Fruit fly (Drosophila melanogaster) whole organism, embryonic: ENCODE results near the gene Wnt6.

ENCODE experiments used
- Atf-2 ChIP-seq: fragments of 200-800 bp; sonication (Bioruptor generic); optimal IDR thresholded peaks from 2 replicates; lab custom pipeline; 2016; ENCODE audit warnings: missing biosample characterization, missing genetic modification characterization
- CG10321 ChIP-seq: fragments of 200-800 bp; sonication (Bioruptor generic); IDR thresholded peaks from 2 replicates; pipeline ENCODE4 v1.3.6; 2022; ENCODE audit warnings: missing biosample characterization, missing genetic modification characterization
- CG11695 ChIP-seq: fragments of 200-800 bp; sonication (Bioruptor generic); IDR thresholded peaks from 3 replicates; pipeline ENCODE4 v1.3.6; 2022; ENCODE audit warnings: missing biosample characterization, missing genetic modification characterization
- CG14441 ChIP-seq: fragments of 200-800 bp; sonication (Bioruptor generic); IDR thresholded peaks from 2 replicates; pipeline ENCODE4 v1.3.6; 2022; ENCODE audit warnings: missing biosample characterization, missing genetic modification characterization
- CG14860 ChIP-seq: fragments of 200-800 bp; sonication (Bioruptor generic); IDR thresholded peaks from 3 replicates; pipeline ENCODE4 v1.3.6; 2022; ENCODE audit warnings: missing biosample characterization, missing genetic modification characterization; ENCODE audit not compliant: partially characterized antibody
- CG15269 ChIP-seq: fragments of 200-800 bp; sonication (Bioruptor generic); optimal IDR thresholded peaks from 2 replicates; lab custom pipeline; 2018; ENCODE audit warnings: missing biosample characterization, mild to moderate bottlenecking, missing genetic modification characterization, moderate library complexity
- CG15479 ChIP-seq: fragments of 200-800 bp; sonication (Bioruptor generic); optimal IDR thresholded peaks from 3 replicates; lab custom pipeline; 2019; ENCODE audit warnings: missing biosample characterization, mild to moderate bottlenecking, missing genetic modification characterization, moderate library complexity
- CG16779 ChIP-seq: fragments of 200-800 bp; sonication (Bioruptor generic); IDR thresholded peaks from 2 replicates; pipeline ENCODE4 v1.3.6; 2022; ENCODE audit warnings: missing biosample characterization, missing genetic modification characterization
- CG18011 ChIP-seq: fragments of 200-800 bp; sonication (Bioruptor generic); optimal IDR thresholded peaks from 2 replicates; lab custom pipeline; 2017; ENCODE audit warnings: missing biosample characterization, missing genetic modification characterization, mild to moderate bottlenecking, moderate library complexity, missing genotype
- CG18476 ChIP-seq: fragments of 200-800 bp; sonication (Bioruptor generic); optimal IDR thresholded peaks from 2 replicates; lab custom pipeline; 2016; ENCODE audit warnings: missing biosample characterization, mild to moderate bottlenecking, missing genetic modification characterization
- CG18619 ChIP-seq: fragments of 200-800 bp; sonication (Bioruptor generic); optimal IDR thresholded peaks from 3 replicates; lab custom pipeline; 2017; ENCODE audit warnings: missing biosample characterization, mild to moderate bottlenecking, missing genetic modification characterization
- CG3163 ChIP-seq: fragments of 200-800 bp; sonication (Bioruptor generic); optimal IDR thresholded peaks from 3 replicates; lab custom pipeline; 2016; ENCODE audit warnings: missing biosample characterization, missing genetic modification characterization
- CG33213 ChIP-seq: fragments of 200-800 bp; sonication (Bioruptor generic); optimal IDR thresholded peaks from 3 replicates; lab custom pipeline; 2016; ENCODE audit warnings: missing biosample characterization, missing genetic modification characterization
- CG34224 ChIP-seq: fragments of 200-800 bp; sonication (Bioruptor generic); IDR thresholded peaks from 3 replicates; pipeline ENCODE4 v1.3.6; 2022; ENCODE audit warnings: missing biosample characterization, missing genetic modification characterization; ENCODE audit not compliant: partially characterized antibody
- CG3838 ChIP-seq: fragments of 200-800 bp; sonication (Bioruptor generic); optimal IDR thresholded peaks from 3 replicates; lab custom pipeline; 2016; ENCODE audit warnings: missing biosample characterization, missing genetic modification characterization
- CG4282 ChIP-seq: fragments of 200-800 bp; sonication (Bioruptor generic); optimal IDR thresholded peaks from 2 replicates; lab custom pipeline; 2016; ENCODE audit warnings: missing biosample characterization, missing genetic modification characterization
- CG4730 ChIP-seq: fragments of 200-800 bp; sonication (Bioruptor generic); IDR thresholded peaks from 2 replicates; pipeline ENCODE4 v1.3.6; 2022; ENCODE audit warnings: missing biosample characterization, missing genetic modification characterization
- CG7357 ChIP-seq: fragments of 200-800 bp; sonication (Bioruptor generic); IDR thresholded peaks from 3 replicates; pipeline ENCODE4 v1.3.6; 2022; ENCODE audit warnings: missing biosample characterization, missing genetic modification characterization
- CG8290 ChIP-seq, 3 experiments: fragments of 200-800 bp; sonication (Bioruptor generic); optimal IDR thresholded peaks; 2 replicates each; lab custom pipeline; 2016 to 2019; ENCODE audit warnings: missing biosample characterization in 3 of 3, missing genetic modification characterization in 3 of 3, mild to moderate bottlenecking in 2 of 3, moderate library complexity in 1 of 3
- CG8944 ChIP-seq: fragments of 200-800 bp; sonication (Bioruptor generic); optimal IDR thresholded peaks from 3 replicates; lab custom pipeline; 2016; ENCODE audit warnings: missing biosample characterization, missing genetic modification characterization
- CG9727 ChIP-seq: fragments of 200-800 bp; sonication (Bioruptor generic); optimal IDR thresholded peaks from 3 replicates; lab custom pipeline; 2017; ENCODE audit warnings: missing biosample characterization, mild to moderate bottlenecking, missing genetic modification characterization
- CG9932 ChIP-seq: fragments of 200-800 bp; sonication (Bioruptor generic); IDR thresholded peaks from 2 replicates; pipeline ENCODE4 v1.3.6; 2022; ENCODE audit warnings: missing biosample characterization, missing genetic modification characterization
- CrebB ChIP-seq: fragments of 200-800 bp; sonication (Bioruptor generic); optimal IDR thresholded peaks from 3 replicates; lab custom pipeline; 2018; ENCODE audit warnings: missing biosample characterization, mild to moderate bottlenecking, missing genetic modification characterization
- Dll ChIP-seq: fragments of 200-800 bp; sonication (Bioruptor generic); IDR thresholded peaks from 4 replicates; pipeline ENCODE4 v1.3.6; 2022; ENCODE audit warnings: missing biosample characterization, missing genetic modification characterization; ENCODE audit not compliant: partially characterized antibody
- E2f1 ChIP-seq: fragments of 200-800 bp; sonication (Bioruptor generic); IDR thresholded peaks from 2 replicates; pipeline ENCODE4 v1.3.6; 2022; ENCODE audit warnings: missing biosample characterization, missing genetic modification characterization
- E2f2 ChIP-seq: fragments of 200-800 bp; sonication (Bioruptor generic); IDR thresholded peaks from 2 replicates; pipeline ENCODE4 v1.3.6; 2022; ENCODE audit warnings: missing biosample characterization, missing genetic modification characterization
- H15 ChIP-seq: fragments of 200-800 bp; sonication (Bioruptor generic); IDR thresholded peaks from 3 replicates; pipeline ENCODE4 v1.3.6; 2022; ENCODE audit warnings: missing biosample characterization, missing genetic modification characterization
- MBD-R2 ChIP-seq: fragments of 200-800 bp; sonication (Bioruptor generic); IDR thresholded peaks from 2 replicates; pipeline ENCODE4 v1.3.6; 2022; ENCODE audit warnings: missing biosample characterization, missing genetic modification characterization
- Meics ChIP-seq: fragments of 200-800 bp; sonication (Bioruptor generic); optimal IDR thresholded peaks from 2 replicates; lab custom pipeline; 2017; ENCODE audit warnings: missing biosample characterization, mild to moderate bottlenecking, missing genetic modification characterization
- Side ChIP-seq: fragments of 200-800 bp; sonication (Bioruptor generic); optimal IDR thresholded peaks from 2 replicates; lab custom pipeline; 2016; ENCODE audit warnings: missing biosample characterization, missing genetic modification characterization
- amos ChIP-seq: fragments of 200-800 bp; sonication (Bioruptor generic); IDR thresholded peaks from 2 replicates; pipeline ENCODE4 v1.3.6; 2022; ENCODE audit warnings: missing biosample characterization, missing genetic modification characterization; ENCODE audit not compliant: partially characterized antibody
- cato ChIP-seq: fragments of 200-800 bp; sonication (Bioruptor generic); optimal IDR thresholded peaks from 2 replicates; lab custom pipeline; 2016; ENCODE audit warnings: missing biosample characterization, missing genetic modification characterization, borderline replicate concordance
- chif ChIP-seq, 2 experiments: fragments of 200-800 bp; sonication (Bioruptor generic); optimal IDR thresholded peaks; 3 replicates each; lab custom pipeline; 2016; ENCODE audit warnings: missing biosample characterization in 2 of 2, missing genetic modification characterization in 2 of 2
- dati ChIP-seq: fragments of 200-800 bp; sonication (Bioruptor generic); IDR thresholded peaks from 2 replicates; pipeline ENCODE4 v1.3.6; 2022; ENCODE audit warnings: missing biosample characterization, missing genetic modification characterization
- gfzf ChIP-seq: fragments of 200-800 bp; sonication (Bioruptor generic); optimal IDR thresholded peaks from 2 replicates; lab custom pipeline; 2016; ENCODE audit warnings: missing biosample characterization, mild to moderate bottlenecking, missing genetic modification characterization, moderate library complexity
- hb ChIP-seq: fragments of 200-800 bp; sonication (Bioruptor generic); IDR thresholded peaks from 3 replicates; pipeline ENCODE4 v1.3.6; 2022; ENCODE audit warnings: missing biosample characterization, missing genetic modification characterization; ENCODE audit not compliant: partially characterized antibody
- hbn ChIP-seq: fragments of 200-800 bp; sonication (Bioruptor generic); IDR thresholded peaks from 2 replicates; pipeline ENCODE4 v1.3.6; 2022; ENCODE audit warnings: missing biosample characterization, missing genetic modification characterization; ENCODE audit not compliant: partially characterized antibody
- ken ChIP-seq: fragments of 200-800 bp; sonication (Bioruptor generic); IDR thresholded peaks from 3 replicates; pipeline ENCODE4 v1.3.6; 2022; ENCODE audit warnings: missing biosample characterization, missing genetic modification characterization
- mam ChIP-seq: fragments of 200-800 bp; sonication (Bioruptor generic); optimal IDR thresholded peaks from 3 replicates; lab custom pipeline; 2016; ENCODE audit warnings: missing biosample characterization, missing genetic modification characterization
- nerfin-1 ChIP-seq: fragments of 200-800 bp; sonication (Bioruptor generic); optimal IDR thresholded peaks from 3 replicates; lab custom pipeline; 2019; ENCODE audit warnings: missing biosample characterization, mild to moderate bottlenecking, missing genetic modification characterization, moderate library complexity
- odd ChIP-seq: fragments of 200-800 bp; sonication (Bioruptor generic); optimal IDR thresholded peaks from 2 replicates; lab custom pipeline; 2017; ENCODE audit warnings: missing biosample characterization, mild to moderate bottlenecking, missing genetic modification characterization
- pb ChIP-seq: fragments of 200-800 bp; sonication (Bioruptor generic); optimal IDR thresholded peaks from 3 replicates; lab custom pipeline; 2016; ENCODE audit warnings: missing biosample characterization, missing genetic modification characterization
- phol ChIP-seq: fragments of 200-800 bp; sonication (Bioruptor generic); optimal IDR thresholded peaks from 3 replicates; lab custom pipeline; 2018; ENCODE audit warnings: missing biosample characterization, mild to moderate bottlenecking, missing genetic modification characterization, moderate library complexity
- sug ChIP-seq: fragments of 200-800 bp; optimal IDR thresholded peaks from 2 replicates; lab custom pipeline; 2019; ENCODE audit warnings: missing biosample characterization, mild to moderate bottlenecking, missing genetic modification characterization, moderate library complexity
- tgo ChIP-seq: fragments of 200-800 bp; sonication (Bioruptor generic); IDR thresholded peaks from 3 replicates; pipeline ENCODE4 v1.3.6; 2022; ENCODE audit warnings: missing biosample characterization, missing genetic modification characterization
- tin ChIP-seq: fragments of 200-800 bp; sonication (Bioruptor generic); optimal IDR thresholded peaks from 3 replicates; lab custom pipeline; 2016; ENCODE audit warnings: missing biosample characterization, missing genetic modification characterization
- tio ChIP-seq: fragments of 200-800 bp; sonication (Bioruptor generic); optimal IDR thresholded peaks from 2 replicates; lab custom pipeline; 2017; ENCODE audit warnings: missing biosample characterization, missing genetic modification characterization, inconsistent platforms
- toy ChIP-seq: fragments of 200-800 bp; sonication (Bioruptor generic); IDR thresholded peaks from 2 replicates; pipeline ENCODE4 v1.3.6; 2022; ENCODE audit warnings: missing biosample characterization, missing genetic modification characterization
- twi ChIP-seq: fragments of 200-800 bp; optimal IDR thresholded peaks from 2 replicates; lab custom pipeline; 2019; ENCODE audit warnings: missing biosample characterization, mild to moderate bottlenecking, missing genetic modification characterization, moderate library complexity

Wnt6 gene

DNA sequence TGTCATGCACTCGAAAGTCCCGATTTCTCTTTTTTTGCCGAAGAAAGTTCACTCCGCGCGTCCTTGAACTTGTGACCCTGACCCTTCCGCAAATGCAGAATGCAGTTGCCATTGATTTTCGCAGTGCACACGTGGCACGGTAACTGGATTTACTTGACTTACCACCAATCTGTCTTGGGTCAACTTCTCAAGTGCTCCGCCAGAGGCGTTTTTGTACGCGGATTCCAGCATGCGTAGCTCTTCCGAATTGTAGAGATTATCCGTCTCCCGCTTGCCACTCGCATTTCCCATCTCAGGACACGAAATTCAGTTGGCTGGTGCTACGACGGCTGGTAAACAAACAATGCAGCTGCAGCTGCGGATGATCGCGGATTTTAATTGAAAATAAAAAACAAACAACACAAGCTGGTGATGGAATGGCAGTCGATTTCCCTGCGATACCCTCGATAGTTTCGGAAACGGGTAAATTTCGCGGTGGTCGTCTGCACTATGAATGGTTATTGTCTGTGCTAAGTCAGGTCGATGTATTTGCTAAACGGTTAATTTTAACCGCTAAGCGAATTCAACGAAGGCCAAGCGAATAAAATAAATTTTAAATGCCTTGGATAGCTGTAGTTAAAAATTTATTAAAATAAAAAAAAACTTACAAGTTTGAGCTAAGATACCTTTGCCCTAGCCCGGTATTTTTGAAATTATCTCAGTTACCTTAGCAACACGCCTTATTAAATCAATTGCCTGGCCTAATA, 54.5 kb downstream of the Wnt6 start, which contains the start of the genes CG5149 and gudu (continued):
- TF ChIP-seq CG18476 (GFP tag; lab: Kevin White, UChicago), result no peak
- no peak for TF ChIP-seq CG18619 (GFP tag; lab: Kevin White, UChicago)
- peak; percentile 46 for TF ChIP-seq phol (tag; lab: Kevin White, UChicago)
- no peak for TF ChIP-seq chif (GFP tag; optimal IDR thresholded peaks at IDR 0.05; lab: Kevin White, UChicago)
- TF ChIP-seq twi (tag; lab: Kevin White, UChicago), result no peak
- TF ChIP-seq CG10321 (GFP tag; lab: Robert Waterston, UW), result no peak
- TF ChIP-seq nerfin-1, result peak; percentile 62
- TF ChIP-seq E2f2 (GFP tag; lab: Robert Waterston, UW), result peak; percentile 52
- TF ChIP-seq CG4730 (GFP tag; lab: Robert Waterston, UW), result no peak
- TF ChIP-seq CG34224 (GFP tag; lab: Robert Waterston, UW), result peak; percentile 83
- no peak for TF ChIP-seq tgo (GFP tag; lab: Robert Waterston, UW)
- TF ChIP-seq CG8290 (GFP tag; optimal IDR thresholded peaks at IDR 0.05; lab: Kevin White, UChicago), result peak; percentile 21
- TF ChIP-seq CG8290 (tag; optimal IDR thresholded peaks at IDR 0.05; lab: Kevin White, UChicago), result no peak
- peak; percentile 90 for TF ChIP-seq Dll (GFP tag; lab: Robert Waterston, UW)
- no peak for TF ChIP-seq toy (GFP tag; lab: Robert Waterston, UW)
- TF ChIP-seq CG8944 (GFP tag; lab: Kevin White, UChicago), result no peak
- TF ChIP-seq hb, result peak; percentile 85
- no peak for TF ChIP-seq dati (GFP tag; lab: Robert Waterston, UW)
- peak; percentile 84 for TF ChIP-seq MBD-R2
- no peak for TF ChIP-seq CG15479 (GFP tag; lab: Kevin White, UChicago)
- TF ChIP-seq CG18011 (GFP tag; lab: Kevin White, UChicago), result no peak
- peak; percentile 87 for TF ChIP-seq hbn (GFP tag; lab: Robert Waterston, UW)
- TF ChIP-seq CrebB (tag; lab: Kevin White, UChicago), result peak; percentile 49
- no peak for TF ChIP-seq CG9727 (GFP tag; lab: Kevin White, UChicago)
- TF ChIP-seq CG11695 (GFP tag; lab: Robert Waterston, UW), result no peak
- no peak for TF ChIP-seq CG3838 (GFP tag; lab: Kevin White, UChicago)
- no peak for TF ChIP-seq E2f1 (GFP tag; lab: Robert Waterston, UW)
- TF ChIP-seq tio (GFP tag; lab: Kevin White, UChicago), result no peak
- 0 out of 2 replicates have a peak, but pooled peaks have one; percentile 23 for TF ChIP-seq CG14441 (GFP tag; lab: Robert Waterston, UW)
- TF ChIP-seq Atf-2 (GFP tag; lab: Kevin White, UChicago), result no peak
- TF ChIP-seq gfzf, result peak; percentile 49
- peak; percentile 95 for TF ChIP-seq amos
- peak; percentile 67 for TF ChIP-seq CG9932 (GFP tag; lab: Robert Waterston, UW)
- TF ChIP-seq H15 (GFP tag; lab: Robert Waterston, UW), result no peak
- TF ChIP-seq mam (GFP tag; lab: Kevin White, UChicago), result no peak
- TF ChIP-seq pb (GFP tag; lab: Kevin White, UChicago), result no peak
- no peak for TF ChIP-seq odd (GFP tag; lab: Kevin White, UChicago)
- no peak for TF ChIP-seq CG16779 (GFP tag; lab: Robert Waterston, UW)
- no peak for TF ChIP-seq CG4282 (GFP tag; lab: Kevin White, UChicago)
- TF ChIP-seq CG14860 (GFP tag; lab: Robert Waterston, UW), result peak; percentile 83
- TF ChIP-seq sug (tag; lab: Kevin White, UChicago), result no peak
- no peak for TF ChIP-seq cato (GFP tag; lab: Kevin White, UChicago)
- TF ChIP-seq Side (GFP tag; lab: Kevin White, UChicago), result no peak
- TF ChIP-seq CG33213, result no peak
- TF ChIP-seq Meics (GFP tag; lab: Kevin White, UChicago), result no peak
- no peak for TF ChIP-seq tin
- peak; percentile 36 for TF ChIP-seq CG3163 (GFP tag; lab: Kevin White, UChicago)
- TF ChIP-seq CG7357, result no peak
- no peak for TF ChIP-seq ken (GFP tag; lab: Robert Waterston, UW)
- TF ChIP-seq CG15269 (tag; lab: Kevin White, UChicago), result no peak
